Worm (Caenorhabditis elegans) whole organism, L4 larva: ENCODE results near the gene sly-1.
A peak's percentile ranks its signal among the peaks of the same experiment; 100 is the strongest.

Source experiments
- R02D3.7 ChIP-seq: fragments of 150-350 bp; sonication (generic microtip); optimal IDR thresholded peaks from 3 replicates; lab custom pipeline; 2014; ENCODE audit warnings: missing biosample characterization, missing genetic modification characterization
- T26A8.4 ChIP-seq: fragments of 200-800 bp; sonication (Bioruptor generic); IDR thresholded peaks from 2 replicates; pipeline ENCODE4 v1.3.6; 2022; ENCODE audit warnings: missing genetic modification characterization, missing compliant biosample characterization
- Y5F2A.4 ChIP-seq: fragments of 200-800 bp; sonication (Bioruptor generic); optimal IDR thresholded peaks from 2 replicates; lab custom pipeline; 2018; ENCODE audit warnings: mild to moderate bottlenecking, missing genetic modification characterization, missing compliant biosample characterization
- aly-2 ChIP-seq: sonication (generic microtip); optimal IDR thresholded peaks from 2 replicates; lab custom pipeline; 2018; ENCODE audit warnings: missing biosample characterization, missing genetic modification characterization
- arid-1 ChIP-seq: fragments of 200-800 bp; sonication (Bioruptor generic); conservative IDR thresholded peaks from 2 replicates; pipeline ENCODE4 v1.3.6; 2022; ENCODE audit warnings: missing genetic modification reagents, missing genetic modification characterization, missing compliant biosample characterization
- attf-4 ChIP-seq: sonication (generic microtip); optimal IDR thresholded peaks from 3 replicates; lab custom pipeline; 2017; ENCODE audit warnings: missing biosample characterization, missing genetic modification characterization
- ceh-20 ChIP-seq: fragments of 200-800 bp; sonication (Bioruptor generic); IDR thresholded peaks from 2 replicates; pipeline ENCODE4 v1.3.6; 2022; ENCODE audit warnings: missing genetic modification reagents, missing genetic modification characterization, missing compliant biosample characterization
- ceh-32 ChIP-seq: sonication (generic microtip); optimal IDR thresholded peaks from 2 replicates; lab custom pipeline; 2016; ENCODE audit warnings: mild to moderate bottlenecking, missing genetic modification characterization, missing compliant biosample characterization; ENCODE audit not compliant: poor library complexity
- ceh-62 ChIP-seq: sonication (generic microtip); optimal IDR thresholded peaks from 2 replicates; lab custom pipeline; 2017; ENCODE audit warnings: missing biosample characterization, missing genetic modification characterization
- ceh-82 ChIP-seq: sonication (generic microtip); optimal IDR thresholded peaks from 2 replicates; lab custom pipeline; 2017; ENCODE audit warnings: missing biosample characterization, missing genetic modification characterization
- cey-2 ChIP-seq: sonication (generic microtip); optimal IDR thresholded peaks from 3 replicates; lab custom pipeline; 2017; ENCODE audit warnings: missing genetic modification characterization, mild to moderate bottlenecking, missing compliant biosample characterization, antibody characterized with exemption, borderline replicate concordance; ENCODE audit not compliant: insufficient read depth
- daf-12 ChIP-seq: fragments of 150-350 bp; optimal IDR thresholded peaks from 2 replicates; lab custom pipeline; 2014; ENCODE audit warnings: missing biosample characterization, missing genetic modification reagents, missing genetic modification characterization
- dmd-6 ChIP-seq: fragments of 200-800 bp; sonication (Bioruptor generic); IDR thresholded peaks from 2 replicates; pipeline ENCODE4 v1.3.6; 2022; ENCODE audit warnings: missing genetic modification reagents, missing genetic modification characterization, missing compliant biosample characterization
- dmd-9 ChIP-seq: fragments of 200-800 bp; sonication (Bioruptor generic); IDR thresholded peaks from 2 replicates; pipeline ENCODE4 v1.3.6; 2022; ENCODE audit warnings: missing genetic modification reagents, missing genetic modification characterization, missing compliant biosample characterization
- dpl-1 ChIP-seq: fragments of 150-350 bp; optimal IDR thresholded peaks from 2 replicates; lab custom pipeline; 2014; ENCODE audit warnings: missing biosample characterization, missing genetic modification reagents, missing genetic modification characterization
- dve-1 ChIP-seq: sonication (generic microtip); optimal IDR thresholded peaks from 2 replicates; lab custom pipeline; 2017; ENCODE audit warnings: antibody characterized with exemption, mild to moderate bottlenecking, missing genetic modification characterization, missing compliant biosample characterization; ENCODE audit not compliant: insufficient read depth
- egl-27 ChIP-seq: sonication (generic microtip); optimal IDR thresholded peaks from 3 replicates; lab custom pipeline; 2017; ENCODE audit warnings: missing biosample characterization, missing genetic modification reagents, missing genetic modification characterization
- egl-43 ChIP-seq: fragments of 200-800 bp; sonication (Bioruptor generic); IDR thresholded peaks from 2 replicates; pipeline ENCODE4 v1.3.6; 2022; ENCODE audit warnings: missing genetic modification reagents, missing genetic modification characterization, missing compliant biosample characterization
- gei-8 ChIP-seq: fragments of 200-800 bp; sonication (Bioruptor generic); optimal IDR thresholded peaks from 2 replicates; lab custom pipeline; 2018; ENCODE audit warnings: mild to moderate bottlenecking, missing genetic modification characterization, missing compliant biosample characterization
- hif-1 ChIP-seq, 2 experiments: sonication (generic microtip); optimal IDR thresholded peaks; 2 replicates each; lab custom pipeline; 2016 to 2017; ENCODE audit warnings: missing compliant biosample characterization in 2 of 2, missing genetic modification characterization in 2 of 2, missing genetic modification reagents in 2 of 2, missing genotype in 2 of 2, mild to moderate bottlenecking in 1 of 2
- hlh-11 ChIP-seq: fragments of 200-800 bp; sonication (Bioruptor generic); optimal IDR thresholded peaks from 2 replicates; lab custom pipeline; 2018; ENCODE audit warnings: mild to moderate bottlenecking, missing genetic modification characterization, missing compliant biosample characterization
- hlh-30 ChIP-seq: sonication (generic microtip); optimal IDR thresholded peaks from 2 replicates; lab custom pipeline; 2017; ENCODE audit warnings: antibody characterized with exemption, mild to moderate bottlenecking, missing genetic modification characterization, missing compliant biosample characterization; ENCODE audit not compliant: insufficient read depth
- lim-7 ChIP-seq: fragments of 200-800 bp; sonication (Bioruptor generic); IDR thresholded peaks from 2 replicates; pipeline ENCODE4 v1.3.6; 2022; ENCODE audit warnings: missing genetic modification characterization, missing compliant biosample characterization
- lin-1 ChIP-seq: fragments of 200-800 bp; sonication (Bioruptor generic); IDR thresholded peaks from 2 replicates; pipeline ENCODE4 v1.3.6; 2022; ENCODE audit warnings: missing genetic modification reagents, missing genetic modification characterization, missing compliant biosample characterization
- lin-13 ChIP-seq: fragments of 150-350 bp; optimal IDR thresholded peaks from 2 replicates; lab custom pipeline; 2014; ENCODE audit warnings: missing biosample characterization, missing genetic modification reagents, missing genetic modification characterization
- lin-29 ChIP-seq: fragments of 200-800 bp; sonication (Bioruptor generic); IDR thresholded peaks from 2 replicates; pipeline ENCODE4 v1.3.6; 2022; ENCODE audit warnings: missing genetic modification reagents, missing genetic modification characterization, missing compliant biosample characterization
- lin-39 ChIP-seq: fragments of 150-350 bp; optimal IDR thresholded peaks from 2 replicates; lab custom pipeline; 2014; ENCODE audit warnings: missing biosample characterization, missing genetic modification reagents, missing genetic modification characterization
- lir-3 ChIP-seq: sonication (generic microtip); optimal IDR thresholded peaks from 2 replicates; lab custom pipeline; 2016; ENCODE audit warnings: mild to moderate bottlenecking, missing genetic modification characterization, missing compliant biosample characterization
- lsy-2 ChIP-seq, 2 experiments: fragments of 150-350 bp in 1 of 2; sonication (generic microtip) in 1 of 2; optimal IDR thresholded peaks; 2 replicates each; lab custom pipeline; 2014 to 2017; ENCODE audit warnings: missing biosample characterization in 2 of 2, missing genetic modification characterization in 2 of 2
- mdt-29 ChIP-seq: fragments of 200-800 bp; sonication (Bioruptor generic); IDR thresholded peaks from 2 replicates; pipeline ENCODE4 v1.3.6; 2022; ENCODE audit warnings: missing genetic modification reagents, missing genetic modification characterization, missing compliant biosample characterization
- mes-2 ChIP-seq: sonication (generic microtip); optimal IDR thresholded peaks from 2 replicates; lab custom pipeline; 2016; ENCODE audit warnings: missing genotype, mild to moderate bottlenecking, missing genetic modification characterization, missing compliant biosample characterization; ENCODE audit not compliant: poor library complexity, severe bottlenecking
- mxl-2 ChIP-seq: fragments of 200-800 bp; sonication (Bioruptor generic); conservative IDR thresholded peaks from 2 replicates; pipeline ENCODE4 v1.3.6; 2022; ENCODE audit warnings: missing genetic modification reagents, missing genetic modification characterization, missing compliant biosample characterization
- mxl-3 ChIP-seq: fragments of 200-800 bp; sonication (Bioruptor generic); optimal IDR thresholded peaks from 2 replicates; lab custom pipeline; 2018; ENCODE audit warnings: mild to moderate bottlenecking, missing genetic modification characterization, missing compliant biosample characterization
- nhr-10 ChIP-seq: fragments of 150-350 bp; optimal IDR thresholded peaks from 2 replicates; lab custom pipeline; 2014; ENCODE audit warnings: missing biosample characterization, missing genetic modification characterization
- nhr-111 ChIP-seq: fragments of 200-800 bp; sonication (Bioruptor generic); optimal IDR thresholded peaks from 2 replicates; lab custom pipeline; 2018; ENCODE audit warnings: mild to moderate bottlenecking, missing genetic modification characterization, missing compliant biosample characterization
- nhr-48 ChIP-seq: sonication (generic microtip); optimal IDR thresholded peaks from 2 replicates; lab custom pipeline; 2016; ENCODE audit warnings: mild to moderate bottlenecking, missing genetic modification characterization, missing compliant biosample characterization
- nhr-77 ChIP-seq: fragments of 150-350 bp; optimal IDR thresholded peaks from 2 replicates; lab custom pipeline; 2014; ENCODE audit warnings: missing biosample characterization, missing genetic modification characterization
- pha-4 ChIP-seq, 2 experiments: fragments of 150-350 bp in 1 of 2; fragments of 200-800 bp in 1 of 2; sonication (Bioruptor generic) in 1 of 2; IDR thresholded peaks in 1 of 2; optimal IDR thresholded peaks in 1 of 2; 2 replicates each; pipeline versions ENCODE4 v1.3.6 to Lab custom; 2014 to 2022; ENCODE audit warnings: missing genetic modification characterization in 2 of 2, missing genetic modification reagents in 2 of 2, missing biosample characterization in 1 of 2, missing compliant biosample characterization in 1 of 2
- pqm-1 ChIP-seq: sonication (generic microtip); optimal IDR thresholded peaks from 2 replicates; lab custom pipeline; 2017; ENCODE audit warnings: missing biosample characterization, missing genetic modification characterization
- rbr-2 ChIP-seq: sonication (generic microtip); optimal IDR thresholded peaks from 2 replicates; lab custom pipeline; 2016; ENCODE audit warnings: missing genotype, missing genetic modification characterization, missing compliant biosample characterization
- sdz-12 ChIP-seq: fragments of 200-800 bp; sonication (Bioruptor generic); optimal IDR thresholded peaks from 2 replicates; lab custom pipeline; 2018; ENCODE audit warnings: mild to moderate bottlenecking, missing genetic modification characterization, missing compliant biosample characterization
- set-16 ChIP-seq: fragments of 200-800 bp; sonication (Bioruptor generic); IDR thresholded peaks from 2 replicates; pipeline ENCODE4 v1.3.6; 2022; ENCODE audit warnings: missing genetic modification reagents, missing genetic modification characterization, missing compliant biosample characterization
- snpc-4 ChIP-seq: fragments of 150-350 bp; optimal IDR thresholded peaks from 2 replicates; lab custom pipeline; 2014; ENCODE audit warnings: missing biosample characterization, missing genetic modification characterization
- spr-3 ChIP-seq: fragments of 200-800 bp; sonication (Bioruptor generic); optimal IDR thresholded peaks from 2 replicates; lab custom pipeline; 2018; ENCODE audit warnings: mild to moderate bottlenecking, missing genetic modification characterization, missing compliant biosample characterization
- tag-97 ChIP-seq: fragments of 200-800 bp; sonication (Bioruptor generic); IDR thresholded peaks from 2 replicates; pipeline ENCODE4 v1.3.6; 2022; ENCODE audit warnings: missing genetic modification characterization, missing compliant biosample characterization
- unc-130 ChIP-seq: sonication (generic microtip); optimal IDR thresholded peaks from 2 replicates; lab custom pipeline; 2016; ENCODE audit warnings: missing genetic modification reagents, missing genetic modification characterization, missing compliant biosample characterization
- unc-39 ChIP-seq: sonication (generic microtip); optimal IDR thresholded peaks from 2 replicates; lab custom pipeline; 2017; ENCODE audit warnings: missing biosample characterization, missing genetic modification characterization
- zfp-3 ChIP-seq: fragments of 200-800 bp; sonication (Bioruptor generic); conservative IDR thresholded peaks from 2 replicates; pipeline ENCODE4 v1.3.6; 2022; ENCODE audit warnings: missing genetic modification reagents, missing genetic modification characterization, missing compliant biosample characterization
- zip-11 ChIP-seq: fragments of 200-800 bp; sonication (Bioruptor generic); IDR thresholded peaks from 2 replicates; pipeline ENCODE4 v1.3.6; 2022; ENCODE audit warnings: missing genetic modification characterization, missing compliant biosample characterization
- ztf-11 ChIP-seq: fragments of 150-350 bp; optimal IDR thresholded peaks from 2 replicates; lab custom pipeline; 2014; ENCODE audit warnings: missing biosample characterization, missing genetic modification characterization

The sly-1 gene

DNA sequence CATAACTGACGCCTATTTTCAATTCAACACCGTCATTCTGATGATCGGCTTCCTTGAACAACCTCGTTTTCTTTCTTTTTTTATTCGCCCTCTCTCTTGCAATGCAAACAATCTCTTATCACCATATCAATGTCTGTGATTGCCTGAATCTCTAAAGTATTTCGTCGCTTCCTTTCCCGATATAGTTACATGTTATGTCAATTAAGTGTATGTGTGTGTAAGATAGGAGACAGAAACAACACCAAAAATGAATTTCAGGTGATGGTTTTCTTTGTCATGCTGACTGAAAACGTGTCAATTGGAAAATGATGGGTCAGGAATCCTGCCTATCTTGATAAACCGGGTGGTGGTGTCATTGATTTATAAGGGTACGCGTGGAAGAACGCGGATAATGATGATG lies 26.5 kb downstream of the sly-1 start:
- TF ChIP-seq unc-39 (tag; lab: Kevin White, UChicago) (no peak), nhr-77 (tag; lab: Kevin White, UChicago) (peak; percentile 80), ceh-20 (GFP tag; lab: Robert Waterston, UW) (0 out of 2 replicates have a peak, but pooled peaks have one; percentile 17), ceh-82 (no peak), pha-4 (GFP tag; IDR thresholded peaks at IDR 0.05; lab: Robert Waterston, UW) (no peak; the same call in 1 of the 2 replicates), pha-4 (tag; optimal IDR thresholded peaks at IDR 0.05; lab: Kevin White, UChicago) (no peak), lir-3 (tag; lab: Kevin White, UChicago) (no peak), lin-29 (GFP tag; lab: Robert Waterston, UW) (no peak), lin-1 (GFP tag; lab: Robert Waterston, UW) (peak; percentile 76), cey-2 (tag; lab: Kevin White, UChicago) (no peak), lim-7 (no peak), hif-1 (tag; optimal IDR thresholded peaks at IDR 0.05; lab: Kevin White, UChicago) (peak in 1 of 2 experiments; percentile 84), spr-3 (GFP tag; lab: Kevin White, UChicago) (no peak), nhr-10 (no peak), sdz-12 (GFP tag; lab: Kevin White, UChicago) (no peak), snpc-4 (tag; lab: Kevin White, UChicago) (no peak), daf-12 (no peak), mxl-2 (GFP tag; lab: Robert Waterston, UW) (no peak), mes-2 (tag; lab: Kevin White, UChicago) (no peak), set-16 (GFP tag; lab: Robert Waterston, UW) (no peak), ceh-32 (tag; lab: Kevin White, UChicago) (no peak), lsy-2 (tag; optimal IDR thresholded peaks at IDR 0.05; lab: Kevin White, UChicago) (peak in 1 of 2 experiments; percentile 38), R02D3.7 (tag; lab: Kevin White, UChicago) (no peak), lin-39 (tag; lab: Kevin White, UChicago) (no peak), ztf-11 (tag; lab: Kevin White, UChicago) (no peak), egl-27 (no peak), dpl-1 (peak; percentile 28), Y5F2A.4 (no peak), zfp-3 (GFP tag; lab: Robert Waterston, UW) (no peak), rbr-2 (peak; percentile 7), arid-1 (GFP tag; lab: Robert Waterston, UW) (no peak), unc-130 (GFP tag; lab: Kevin White, UChicago) (no peak), tag-97 (GFP tag; lab: Robert Waterston, UW) (no peak), nhr-48 (peak; percentile 69), gei-8 (no peak), dmd-9 (GFP tag; lab: Robert Waterston, UW) (no peak), zip-11 (GFP tag; lab: Robert Waterston, UW) (no peak), attf-4 (no peak), lin-13 (GFP tag; lab: Kevin White, UChicago) (peak; percentile 71), mdt-29 (0 out of 2 replicates have a peak, but pooled peaks have one; percentile 40), hlh-11 (peak; percentile 94), egl-43 (GFP tag; lab: Robert Waterston, UW) (no peak), ceh-62 (tag; lab: Kevin White, UChicago) (no peak), dve-1 (tag; lab: Kevin White, UChicago) (peak; percentile 86), dmd-6 (peak; percentile 94), aly-2 (tag; lab: Kevin White, UChicago) (no peak), pqm-1 (tag; lab: Kevin White, UChicago) (peak; percentile 97), hlh-30 (peak; percentile 85), T26A8.4 (GFP tag; lab: Robert Waterston, UW) (0 out of 2 replicates have a peak, but pooled peaks have one; percentile 33), mxl-3 (peak; percentile 87), nhr-111 (GFP tag; lab: Kevin White, UChicago) (no peak)
